Worm (Caenorhabditis elegans) whole organism, young adult: Measurements from ENCODE around the gene rhr-2.

ENCODE experiments used
- gei-17 ChIP-seq: fragments of 200-800 bp; sonication (Bioruptor generic); optimal IDR thresholded peaks from 2 replicates; lab custom pipeline; 2018; ENCODE audit warnings: mild to moderate bottlenecking, missing genetic modification characterization, missing compliant biosample characterization
- pha-4 ChIP-seq: fragments of 150-350 bp; sonication (generic microtip); optimal IDR thresholded peaks from 2 replicates; lab custom pipeline; 2014; ENCODE audit warnings: missing biosample characterization, missing genetic modification reagents, missing genetic modification characterization
- repo-1 ChIP-seq: sonication (generic microtip); optimal IDR thresholded peaks from 2 replicates; lab custom pipeline; 2017; ENCODE audit warnings: mild to moderate bottlenecking, missing genetic modification characterization, missing compliant biosample characterization

- TF ChIP-seq pha-4 (tag; lab: Kevin White, UChicago) (no peak), repo-1 (no peak), gei-17 (GFP tag; lab: Kevin White, UChicago) (no peak)
Measured at ce11 chrV:11779310-11779709, 49.4 kb upstream of the rhr-2 start.
